Worm (Caenorhabditis elegans) whole organism, L4 larva: ENCODE results near the gene K03B4.6.
A peak's percentile ranks its signal among the peaks of the same experiment; 100 is the strongest.

Source experiments
- F10B5.3 ChIP-seq: sonication (generic microtip); optimal IDR thresholded peaks from 2 replicates; lab custom pipeline; 2016; ENCODE audit warnings: mild to moderate bottlenecking, missing genetic modification characterization, missing compliant biosample characterization
- F49E8.2 ChIP-seq: sonication (generic microtip); optimal IDR thresholded peaks from 2 replicates; lab custom pipeline; 2016; ENCODE audit warnings: missing compliant biosample characterization, mild to moderate bottlenecking, missing genetic modification characterization, borderline replicate concordance
- T20F7.1 ChIP-seq: fragments of 200-800 bp; sonication (Bioruptor generic); optimal IDR thresholded peaks from 2 replicates; lab custom pipeline; 2018; ENCODE audit warnings: mild to moderate bottlenecking, missing genetic modification characterization, missing compliant biosample characterization
- T26A8.4 ChIP-seq: fragments of 200-800 bp; sonication (Bioruptor generic); IDR thresholded peaks from 2 replicates; pipeline ENCODE4 v1.3.6; 2022; ENCODE audit warnings: missing genetic modification characterization, missing compliant biosample characterization
- Y75B8A.6 ChIP-seq: fragments of 200-800 bp; sonication (Bioruptor generic); IDR thresholded peaks from 2 replicates; pipeline ENCODE4 v1.3.6; 2022; ENCODE audit warnings: missing genetic modification reagents, missing genetic modification characterization, missing compliant biosample characterization
- ama-1 ChIP-seq: fragments of 150-350 bp; optimal IDR thresholded peaks from 2 replicates; lab custom pipeline; 2014; ENCODE audit warnings: inconsistent platforms, mixed read lengths
- ceh-20 ChIP-seq: fragments of 200-800 bp; sonication (Bioruptor generic); IDR thresholded peaks from 2 replicates; pipeline ENCODE4 v1.3.6; 2022; ENCODE audit warnings: missing genetic modification reagents, missing genetic modification characterization, missing compliant biosample characterization
- ceh-32 ChIP-seq: sonication (generic microtip); optimal IDR thresholded peaks from 2 replicates; lab custom pipeline; 2016; ENCODE audit warnings: mild to moderate bottlenecking, missing genetic modification characterization, missing compliant biosample characterization; ENCODE audit not compliant: poor library complexity
- ceh-44 ChIP-seq: fragments of 200-800 bp; sonication (Bioruptor generic); IDR thresholded peaks from 2 replicates; pipeline ENCODE4 v1.3.6; 2022; ENCODE audit warnings: missing genetic modification reagents, missing genetic modification characterization, missing compliant biosample characterization
- daf-16 ChIP-seq, 3 experiments: sonication (generic microtip); optimal IDR thresholded peaks; 2 replicates each; lab custom pipeline; 2016 to 2017; ENCODE audit warnings: missing genetic modification characterization in 3 of 3, missing genetic modification reagents in 3 of 3, mild to moderate bottlenecking in 2 of 3, missing compliant biosample characterization in 2 of 3, missing biosample characterization in 1 of 3, moderate library complexity in 1 of 3
- dmd-6 ChIP-seq: fragments of 200-800 bp; sonication (Bioruptor generic); IDR thresholded peaks from 2 replicates; pipeline ENCODE4 v1.3.6; 2022; ENCODE audit warnings: missing genetic modification reagents, missing genetic modification characterization, missing compliant biosample characterization
- dve-1 ChIP-seq: sonication (generic microtip); optimal IDR thresholded peaks from 2 replicates; lab custom pipeline; 2017; ENCODE audit warnings: antibody characterized with exemption, mild to moderate bottlenecking, missing genetic modification characterization, missing compliant biosample characterization; ENCODE audit not compliant: insufficient read depth
- hif-1 ChIP-seq, 2 experiments: sonication (generic microtip); optimal IDR thresholded peaks; 2 replicates each; lab custom pipeline; 2016 to 2017; ENCODE audit warnings: missing compliant biosample characterization in 2 of 2, missing genetic modification characterization in 2 of 2, missing genetic modification reagents in 2 of 2, missing genotype in 2 of 2, mild to moderate bottlenecking in 1 of 2
- hmg-1.1 ChIP-seq: fragments of 200-800 bp; sonication (Bioruptor generic); IDR thresholded peaks from 2 replicates; pipeline ENCODE4 v1.3.6; 2022; ENCODE audit warnings: missing genetic modification reagents, missing genetic modification characterization, missing compliant biosample characterization
- lin-1 ChIP-seq: fragments of 200-800 bp; sonication (Bioruptor generic); IDR thresholded peaks from 2 replicates; pipeline ENCODE4 v1.3.6; 2022; ENCODE audit warnings: missing genetic modification reagents, missing genetic modification characterization, missing compliant biosample characterization
- lir-3 ChIP-seq: sonication (generic microtip); optimal IDR thresholded peaks from 2 replicates; lab custom pipeline; 2016; ENCODE audit warnings: mild to moderate bottlenecking, missing genetic modification characterization, missing compliant biosample characterization
- mes-2 ChIP-seq: sonication (generic microtip); optimal IDR thresholded peaks from 2 replicates; lab custom pipeline; 2016; ENCODE audit warnings: missing genotype, mild to moderate bottlenecking, missing genetic modification characterization, missing compliant biosample characterization; ENCODE audit not compliant: poor library complexity, severe bottlenecking
- mxl-3 ChIP-seq: fragments of 200-800 bp; sonication (Bioruptor generic); optimal IDR thresholded peaks from 2 replicates; lab custom pipeline; 2018; ENCODE audit warnings: mild to moderate bottlenecking, missing genetic modification characterization, missing compliant biosample characterization
- nhr-10 ChIP-seq: fragments of 150-350 bp; optimal IDR thresholded peaks from 2 replicates; lab custom pipeline; 2014; ENCODE audit warnings: missing biosample characterization, missing genetic modification characterization
- nhr-102 ChIP-seq: sonication (generic microtip); optimal IDR thresholded peaks from 2 replicates; lab custom pipeline; 2016; ENCODE audit warnings: mild to moderate bottlenecking, missing genetic modification characterization, moderate library complexity, missing compliant biosample characterization
- nhr-11 ChIP-seq: fragments of 150-350 bp; optimal IDR thresholded peaks from 2 replicates; lab custom pipeline; 2014; ENCODE audit warnings: missing biosample characterization, missing genetic modification characterization
- nhr-111 ChIP-seq: fragments of 200-800 bp; sonication (Bioruptor generic); optimal IDR thresholded peaks from 2 replicates; lab custom pipeline; 2018; ENCODE audit warnings: mild to moderate bottlenecking, missing genetic modification characterization, missing compliant biosample characterization
- nhr-41 ChIP-seq: fragments of 200-800 bp; sonication (Bioruptor generic); IDR thresholded peaks from 2 replicates; pipeline ENCODE4 v1.3.6; 2022; ENCODE audit warnings: missing genetic modification reagents, missing genetic modification characterization, missing compliant biosample characterization
- nhr-48 ChIP-seq: sonication (generic microtip); optimal IDR thresholded peaks from 2 replicates; lab custom pipeline; 2016; ENCODE audit warnings: mild to moderate bottlenecking, missing genetic modification characterization, missing compliant biosample characterization
- nhr-6 ChIP-seq: fragments of 150-350 bp; optimal IDR thresholded peaks from 2 replicates; lab custom pipeline; 2014; ENCODE audit warnings: missing biosample characterization, missing genetic modification characterization
- nhr-76 ChIP-seq: fragments of 150-350 bp; optimal IDR thresholded peaks from 2 replicates; lab custom pipeline; 2014; ENCODE audit warnings: missing biosample characterization, missing genetic modification characterization
- nhr-77 ChIP-seq: fragments of 150-350 bp; optimal IDR thresholded peaks from 2 replicates; lab custom pipeline; 2014; ENCODE audit warnings: missing biosample characterization, missing genetic modification characterization
- rbr-2 ChIP-seq: sonication (generic microtip); optimal IDR thresholded peaks from 2 replicates; lab custom pipeline; 2016; ENCODE audit warnings: missing genotype, missing genetic modification characterization, missing compliant biosample characterization
- sdz-12 ChIP-seq: fragments of 200-800 bp; sonication (Bioruptor generic); optimal IDR thresholded peaks from 2 replicates; lab custom pipeline; 2018; ENCODE audit warnings: mild to moderate bottlenecking, missing genetic modification characterization, missing compliant biosample characterization
- skn-1 ChIP-seq: fragments of 150-350 bp; optimal IDR thresholded peaks from 2 replicates; lab custom pipeline; 2014; ENCODE audit warnings: missing biosample characterization, missing genetic modification characterization
- snpc-1.2 ChIP-seq: fragments of 200-800 bp; sonication (Bioruptor generic); IDR thresholded peaks from 2 replicates; pipeline ENCODE4 v1.3.6; 2022; ENCODE audit warnings: missing genetic modification reagents, missing genetic modification characterization, missing compliant biosample characterization
- snpc-4 ChIP-seq: fragments of 150-350 bp; optimal IDR thresholded peaks from 2 replicates; lab custom pipeline; 2014; ENCODE audit warnings: missing biosample characterization, missing genetic modification characterization
- spr-1 ChIP-seq: sonication (generic microtip); optimal IDR thresholded peaks from 2 replicates; lab custom pipeline; 2016; ENCODE audit warnings: mild to moderate bottlenecking, missing genetic modification characterization, missing compliant biosample characterization
- tra-1 ChIP-seq: fragments of 200-800 bp; sonication (Bioruptor generic); IDR thresholded peaks from 2 replicates; pipeline ENCODE4 v1.3.6; 2022; ENCODE audit warnings: missing genetic modification reagents, missing genetic modification characterization, missing compliant biosample characterization
- vab-7 ChIP-seq: fragments of 200-800 bp; sonication (Bioruptor generic); IDR thresholded peaks from 2 replicates; pipeline ENCODE4 v1.3.6; 2022; ENCODE audit warnings: missing genetic modification reagents, missing genetic modification characterization, missing compliant biosample characterization
- ztf-7 ChIP-seq: fragments of 150-350 bp; optimal IDR thresholded peaks from 2 replicates; lab custom pipeline; 2014; ENCODE audit warnings: missing biosample characterization, missing genetic modification characterization

K03B4.6 gene

ce11 chrV:4647857-4648256, 28.1 kb downstream of the K03B4.6 start, which contains the start of gene F41F3.3 (continued):
- TF ChIP-seq hif-1 (tag; optimal IDR thresholded peaks at IDR 0.05; lab: Kevin White, UChicago) = peak in 1 of 2 experiments; percentile 14
- TF ChIP-seq ceh-44 (GFP tag; lab: Robert Waterston, UW) = no peak
- no peak for TF ChIP-seq nhr-10 (tag; lab: Kevin White, UChicago)
- no peak for TF ChIP-seq skn-1 (tag; lab: Kevin White, UChicago)
- TF ChIP-seq tra-1 (GFP tag; lab: Robert Waterston, UW) = no peak
- TF ChIP-seq T20F7.1 (GFP tag; lab: Kevin White, UChicago) = no peak
- no peak for TF ChIP-seq nhr-77 (tag; lab: Kevin White, UChicago)
- TF ChIP-seq ceh-32 = no peak
- TF ChIP-seq dmd-6 (GFP tag; lab: Robert Waterston, UW) = no peak
- no peak for TF ChIP-seq hmg-1.1 (GFP tag; lab: Robert Waterston, UW)
- no peak for TF ChIP-seq F49E8.2 (tag; lab: Kevin White, UChicago)
- no peak for TF ChIP-seq nhr-11 (tag; lab: Kevin White, UChicago)
- no peak for TF ChIP-seq nhr-48 (tag; lab: Kevin White, UChicago)
- peak; percentile 28 for TF ChIP-seq spr-1 (tag; lab: Kevin White, UChicago)
- no peak for TF ChIP-seq daf-16 (GFP tag; optimal IDR thresholded peaks at IDR 0.05; lab: Kevin White, UChicago)
- TF ChIP-seq daf-16 (tag; optimal IDR thresholded peaks at IDR 0.05; lab: Kevin White, UChicago) = no peak
- TF ChIP-seq, all 104 proteins: peak for 18

DNA sequence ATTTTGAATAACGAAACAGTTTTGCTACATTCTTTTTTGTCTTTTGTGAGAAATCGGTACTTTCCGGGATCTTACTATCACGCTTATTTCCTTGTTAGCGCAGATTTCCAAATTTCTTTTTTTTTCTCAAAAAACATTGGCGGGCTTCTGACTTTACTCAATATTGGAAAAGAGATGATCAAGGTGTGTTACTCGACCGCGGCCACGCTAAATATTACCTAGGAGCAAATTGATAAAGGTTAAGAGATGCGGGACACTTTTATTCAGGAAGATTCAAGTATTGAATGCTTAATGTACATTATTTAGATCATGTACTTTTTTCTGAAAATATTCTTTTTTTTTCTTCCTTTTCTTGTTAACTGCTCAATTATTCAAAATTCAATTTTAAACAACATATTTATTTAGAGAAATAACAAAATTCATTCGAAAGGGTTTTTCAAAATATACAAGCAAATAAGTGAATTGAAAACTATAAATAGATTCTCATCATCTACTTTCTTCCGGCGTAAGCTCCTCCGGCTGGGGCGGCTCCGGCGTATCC, 28.6 kb downstream of the K03B4.6 start:
- TF ChIP-seq lin-1 = no peak
- peak; percentile 12; the same call in 1 of the 2 replicates for TF ChIP-seq snpc-1.2
- no peak for TF ChIP-seq F10B5.3 (tag; lab: Kevin White, UChicago)
- no peak for TF ChIP-seq vab-7 (GFP tag; lab: Robert Waterston, UW)
- TF ChIP-seq T26A8.4 = peak; percentile 82; the same call in 1 of the 2 replicates
- peak; percentile 30 for TF ChIP-seq nhr-102
- TF ChIP-seq ama-1 = peak; percentile 91
- TF ChIP-seq ceh-32 = no peak
- TF ChIP-seq lir-3 (tag; lab: Kevin White, UChicago) = no peak
- TF ChIP-seq hif-1 (tag; optimal IDR thresholded peaks at IDR 0.05; lab: Kevin White, UChicago) = no peak
- no peak for TF ChIP-seq skn-1 (tag; lab: Kevin White, UChicago)
- no peak for TF ChIP-seq ceh-20
- no peak for TF ChIP-seq nhr-6
- TF ChIP-seq nhr-41 (GFP tag; lab: Robert Waterston, UW) = no peak
- no peak for TF ChIP-seq nhr-76 (tag; lab: Kevin White, UChicago)
- peak; percentile 40 for TF ChIP-seq mes-2 (tag; lab: Kevin White, UChicago)
- TF ChIP-seq sdz-12 = no peak
- TF ChIP-seq spr-1 (tag; lab: Kevin White, UChicago) = peak; percentile 28
- no peak for TF ChIP-seq snpc-4 (tag; lab: Kevin White, UChicago)
- no peak for TF ChIP-seq mxl-3
- TF ChIP-seq ceh-44 (GFP tag; lab: Robert Waterston, UW) = no peak
- TF ChIP-seq nhr-111 (GFP tag; lab: Kevin White, UChicago) = no peak
- TF ChIP-seq rbr-2 (tag; lab: Kevin White, UChicago) = no peak
- no peak for TF ChIP-seq dmd-6 (GFP tag; lab: Robert Waterston, UW)
- peak; percentile 38 for TF ChIP-seq nhr-48 (tag; lab: Kevin White, UChicago)

DNA sequence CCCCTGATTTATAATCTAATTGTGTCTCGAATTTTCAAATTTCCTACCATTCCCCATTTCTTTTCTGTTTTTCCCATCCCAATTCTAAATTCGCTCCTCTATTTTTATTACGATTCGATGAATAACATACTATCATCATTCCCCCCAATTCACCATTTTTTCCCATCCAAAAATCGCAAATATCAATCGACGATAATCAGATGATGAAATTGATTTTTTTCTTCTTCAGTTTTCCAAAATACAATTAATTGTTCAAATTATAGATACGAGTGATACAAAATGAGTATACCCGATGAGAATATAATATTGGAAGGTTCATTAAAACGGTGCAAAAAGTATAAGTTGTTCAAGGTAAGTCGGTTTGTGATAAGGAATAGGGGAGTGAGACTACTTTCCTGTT, 33.3 kb downstream of the K03B4.6 start, which contains the start of gene soc-1:
TSS of gene soc-1 (plus strand) at position 262 of the 400 bp plus-strand sequence.
- peak; percentile 8 for TF ChIP-seq dve-1 (tag; lab: Kevin White, UChicago)
- no peak for TF ChIP-seq Y75B8A.6 (GFP tag; lab: Robert Waterston, UW)
- TF ChIP-seq ztf-7 = peak; percentile 76
